Worm (Caenorhabditis elegans) whole organism, L3 larva: ENCODE measurements around the gene moa-1.

Source experiments
- R02D3.7 ChIP-seq: fragments of 150-350 bp; optimal IDR thresholded peaks from 2 replicates; lab custom pipeline; 2014; ENCODE audit warnings: missing biosample characterization, missing genetic modification characterization
- ZK546.5 ChIP-seq: sonication (generic microtip); optimal IDR thresholded peaks from 2 replicates; lab custom pipeline; 2017; ENCODE audit warnings: missing biosample characterization, missing genetic modification characterization
- ceh-16 ChIP-seq: sonication (generic microtip); optimal IDR thresholded peaks from 2 replicates; lab custom pipeline; 2017; ENCODE audit warnings: missing biosample characterization, missing genetic modification characterization
- ceh-28 ChIP-seq: fragments of 150-350 bp; optimal IDR thresholded peaks from 2 replicates; lab custom pipeline; 2014; ENCODE audit warnings: missing biosample characterization, missing genetic modification reagents, missing genetic modification characterization
- ceh-9 ChIP-seq: sonication (generic microtip); optimal IDR thresholded peaks from 2 replicates; lab custom pipeline; 2018; ENCODE audit warnings: missing biosample characterization, missing genetic modification characterization
- egl-27 ChIP-seq: sonication (generic microtip); optimal IDR thresholded peaks from 4 replicates; lab custom pipeline; 2017; ENCODE audit warnings: missing biosample characterization, missing genetic modification reagents, missing genetic modification characterization
- egl-5 ChIP-seq: fragments of 150-350 bp; optimal IDR thresholded peaks from 2 replicates; lab custom pipeline; 2017; ENCODE audit warnings: missing biosample characterization, missing genetic modification reagents, missing genetic modification characterization, inconsistent platforms
- elt-1 ChIP-seq: fragments of 150-350 bp; optimal IDR thresholded peaks from 2 replicates; lab custom pipeline; 2014; ENCODE audit warnings: missing biosample characterization, missing genetic modification characterization
- elt-2 ChIP-seq: sonication (generic microtip); optimal IDR thresholded peaks from 2 replicates; lab custom pipeline; 2016; ENCODE audit warnings: missing genetic modification reagents, mild to moderate bottlenecking, missing genetic modification characterization, missing compliant biosample characterization
- elt-3 ChIP-seq, 3 experiments: fragments of 150-350 bp in 1 of 3; sonication (generic microtip) in 2 of 3; optimal IDR thresholded peaks; 2 replicates in 2 of 3; 4 replicates in 1 of 3; lab custom pipeline; 2014 to 2017; ENCODE audit warnings: missing biosample characterization in 3 of 3, missing genetic modification characterization in 3 of 3
- fos-1 ChIP-seq: fragments of 150-350 bp; optimal IDR thresholded peaks from 2 replicates; lab custom pipeline; 2014; ENCODE audit warnings: missing biosample characterization, missing genetic modification characterization
- hmg-11 ChIP-seq: sonication (generic microtip); optimal IDR thresholded peaks from 2 replicates; lab custom pipeline; 2016; ENCODE audit warnings: missing genetic modification characterization, missing compliant biosample characterization
- jun-1 ChIP-seq: fragments of 150-350 bp; optimal IDR thresholded peaks from 2 replicates; lab custom pipeline; 2014; ENCODE audit warnings: missing biosample characterization, missing genetic modification reagents, missing genetic modification characterization
- lin-15B ChIP-seq: fragments of 150-350 bp; optimal IDR thresholded peaks from 2 replicates; lab custom pipeline; 2014; ENCODE audit warnings: missing biosample characterization, missing genetic modification characterization
- lin-39 ChIP-seq: fragments of 150-350 bp; optimal IDR thresholded peaks from 2 replicates; lab custom pipeline; 2018; ENCODE audit warnings: missing biosample characterization, missing genetic modification reagents, missing genetic modification characterization
- lsy-12 ChIP-seq: sonication (generic microtip); optimal IDR thresholded peaks from 2 replicates; lab custom pipeline; 2016; ENCODE audit warnings: mild to moderate bottlenecking, missing genetic modification characterization, missing compliant biosample characterization
- mdl-1 ChIP-seq: fragments of 150-350 bp; optimal IDR thresholded peaks from 2 replicates; lab custom pipeline; 2014; ENCODE audit warnings: missing biosample characterization, missing genetic modification characterization
- mml-1 ChIP-seq: fragments of 150-350 bp; sonication (generic microtip); optimal IDR thresholded peaks from 3 replicates; lab custom pipeline; 2014; ENCODE audit warnings: missing biosample characterization, missing genetic modification characterization
- nhr-11 ChIP-seq: fragments of 150-350 bp; optimal IDR thresholded peaks from 2 replicates; lab custom pipeline; 2014; ENCODE audit warnings: missing biosample characterization, missing genetic modification characterization
- nhr-23 ChIP-seq: fragments of 150-350 bp; optimal IDR thresholded peaks from 2 replicates; lab custom pipeline; 2014; ENCODE audit warnings: missing biosample characterization, missing genetic modification reagents, missing genetic modification characterization
- nhr-237 ChIP-seq: fragments of 150-350 bp; optimal IDR thresholded peaks from 2 replicates; lab custom pipeline; 2014; ENCODE audit warnings: missing biosample characterization, missing genetic modification characterization
- nhr-25 ChIP-seq: sonication (generic microtip); optimal IDR thresholded peaks from 2 replicates; lab custom pipeline; 2017; ENCODE audit warnings: missing biosample characterization, missing genetic modification characterization
- nhr-28 ChIP-seq: fragments of 150-350 bp; optimal IDR thresholded peaks from 2 replicates; lab custom pipeline; 2014; ENCODE audit warnings: missing biosample characterization, missing genetic modification characterization
- nhr-67 ChIP-seq: fragments of 150-350 bp; optimal IDR thresholded peaks from 2 replicates; lab custom pipeline; 2014; ENCODE audit warnings: missing biosample characterization, missing genetic modification characterization
- nhr-76 ChIP-seq: fragments of 150-350 bp; sonication (generic microtip); optimal IDR thresholded peaks from 5 replicates; lab custom pipeline; 2014; ENCODE audit warnings: missing biosample characterization, missing genetic modification characterization
- nhr-77 ChIP-seq: fragments of 150-350 bp; optimal IDR thresholded peaks from 2 replicates; lab custom pipeline; 2014; ENCODE audit warnings: missing biosample characterization, missing genetic modification characterization
- pha-4 ChIP-seq: fragments of 150-350 bp; optimal IDR thresholded peaks from 2 replicates; lab custom pipeline; 2014; ENCODE audit warnings: missing biosample characterization, missing genetic modification reagents, missing genetic modification characterization
- pqm-1 ChIP-seq: fragments of 150-350 bp; optimal IDR thresholded peaks from 2 replicates; lab custom pipeline; 2017; ENCODE audit warnings: missing biosample characterization, missing genetic modification characterization, inconsistent platforms
- sea-2 ChIP-seq: fragments of 150-350 bp; sonication (generic microtip); optimal IDR thresholded peaks from 4 replicates; lab custom pipeline; 2014; ENCODE audit warnings: missing biosample characterization, missing genetic modification reagents, missing genetic modification characterization
- snpc-4 ChIP-seq: fragments of 150-350 bp; optimal IDR thresholded peaks from 2 replicates; lab custom pipeline; 2014; ENCODE audit warnings: missing biosample characterization, missing genetic modification characterization
- unc-62 ChIP-seq: fragments of 150-350 bp; sonication (generic microtip); optimal IDR thresholded peaks from 4 replicates; lab custom pipeline; 2014; ENCODE audit warnings: missing biosample characterization, missing genetic modification reagents, missing genetic modification characterization
- zag-1 ChIP-seq: fragments of 150-350 bp; optimal IDR thresholded peaks from 2 replicates; lab custom pipeline; 2014; ENCODE audit warnings: missing biosample characterization, missing genetic modification characterization
- ztf-11 ChIP-seq: fragments of 150-350 bp; optimal IDR thresholded peaks from 2 replicates; lab custom pipeline; 2014; ENCODE audit warnings: missing biosample characterization, missing genetic modification characterization
- ztf-4 ChIP-seq: fragments of 150-350 bp; optimal IDR thresholded peaks from 2 replicates; lab custom pipeline; 2014; ENCODE audit warnings: missing biosample characterization, missing genetic modification characterization

The moa-1 gene

DNA sequence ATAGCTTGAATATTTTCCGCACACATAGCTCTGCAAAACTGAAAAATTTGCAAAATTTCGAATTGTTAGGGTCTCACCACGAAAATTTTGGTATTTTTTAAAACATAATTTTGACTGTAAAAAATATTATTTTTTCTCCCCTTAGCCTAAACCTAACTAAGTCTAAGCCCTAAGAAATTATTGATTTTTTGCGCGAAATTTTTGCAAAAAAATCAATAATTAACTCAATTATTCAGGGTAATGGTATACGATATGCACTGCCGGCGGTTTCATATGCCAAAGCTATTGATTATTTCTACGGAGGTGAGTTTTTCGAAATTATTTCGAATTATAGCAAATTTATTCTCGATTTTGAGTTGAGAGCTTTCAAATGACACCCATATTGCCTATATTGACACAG lies 31.5 kb upstream of the moa-1 start:
- peak; percentile 72 for TF ChIP-seq ceh-28 (tag; lab: Kevin White, UChicago)
- no peak for TF ChIP-seq egl-5 (tag; lab: Kevin White, UChicago)
- TF ChIP-seq, all 47 proteins: peak for 1

DNA sequence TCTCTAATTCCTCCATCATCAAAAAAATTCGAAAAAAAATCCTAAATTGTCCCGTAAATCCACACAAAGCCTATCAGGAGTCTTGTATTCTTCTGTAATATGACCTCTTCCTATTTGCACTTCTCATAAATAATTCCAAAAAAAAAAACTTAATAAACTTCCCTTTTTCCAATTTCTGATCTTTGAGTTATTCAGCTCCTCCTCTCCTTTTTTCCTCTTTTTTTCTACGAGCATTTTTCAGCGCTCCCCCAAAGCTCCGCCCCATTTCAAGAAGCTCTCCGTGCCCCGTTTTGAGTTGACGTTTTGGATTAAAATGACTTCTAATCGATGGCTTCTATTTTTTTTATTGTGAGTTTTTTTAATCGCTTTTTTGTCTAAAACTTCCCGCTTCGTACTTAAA lies 27.9 kb upstream of the moa-1 start, which contains the start of gene lgc-42:
Gene lgc-42, plus strand, starts transcription at position 301 of the 400 bp plus-strand sequence.
- TF ChIP-seq elt-3 (tag; optimal IDR thresholded peaks at IDR 0.05; lab: Kevin White, UChicago) (no peak), pqm-1 (tag; lab: Kevin White, UChicago) (no peak), jun-1 (tag; lab: Kevin White, UChicago) (no peak), lsy-12 (no peak), nhr-77 (tag; lab: Kevin White, UChicago) (no peak), hmg-11 (tag; lab: Kevin White, UChicago) (no peak)

DNA sequence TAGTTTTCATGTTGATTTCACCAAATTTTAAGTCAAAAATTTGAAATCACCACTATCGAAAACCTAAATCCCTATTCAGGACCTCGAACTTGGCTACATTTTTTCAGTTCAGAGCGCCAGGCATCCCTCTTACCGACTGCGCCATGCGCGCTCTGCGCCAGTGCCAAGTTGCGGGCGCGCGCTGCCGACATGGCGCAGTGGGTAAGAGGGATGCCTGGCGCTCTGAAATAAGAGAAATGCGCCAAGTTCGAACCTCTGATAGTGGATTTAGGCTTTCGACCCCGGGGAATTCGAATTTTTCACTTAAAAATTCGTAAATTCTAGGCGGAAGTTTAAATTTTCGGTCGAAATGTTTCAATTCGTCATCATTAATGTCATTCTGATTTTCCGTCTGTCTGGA lies 20.2 kb upstream of the moa-1 start:
- no peak for TF ChIP-seq ztf-4 (tag; lab: Kevin White, UChicago)
- TF ChIP-seq zag-1 (tag; lab: Kevin White, UChicago), result no peak
- no peak for TF ChIP-seq nhr-76 (tag; lab: Kevin White, UChicago)
- no peak for TF ChIP-seq elt-2 (tag; lab: Kevin White, UChicago)
- no peak for TF ChIP-seq jun-1 (tag; lab: Kevin White, UChicago)
- TF ChIP-seq ceh-16 (tag; lab: Kevin White, UChicago), result no peak
- TF ChIP-seq lin-39 (tag; lab: Kevin White, UChicago), result no peak
- no peak for TF ChIP-seq nhr-77 (tag; lab: Kevin White, UChicago)
- TF ChIP-seq nhr-11 (tag; lab: Kevin White, UChicago), result no peak
- TF ChIP-seq, all 47 proteins: peak for 0

DNA sequence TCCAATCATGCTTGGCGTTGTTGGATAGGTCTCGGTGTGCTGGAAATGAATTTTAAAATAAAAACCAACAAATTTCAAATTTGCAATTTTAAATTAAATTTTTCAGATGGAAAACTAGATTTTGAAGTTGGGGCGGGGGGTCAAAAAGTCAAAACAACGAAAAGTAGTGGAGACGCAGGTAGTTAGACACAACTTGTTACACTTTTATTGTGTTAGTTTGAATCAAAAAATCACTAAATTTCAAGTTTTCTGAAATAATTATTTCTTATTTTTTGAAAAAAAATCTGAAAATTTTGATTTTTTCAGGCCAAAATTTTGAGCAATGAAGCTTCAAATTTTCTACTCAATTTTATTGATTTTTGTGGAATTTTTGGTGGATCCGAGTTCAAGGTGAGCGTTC lies 18.0 kb upstream of the moa-1 start, which contains the start of gene Y39A3B.8:
Gene Y39A3B.8, plus strand, starts transcription at position 301 of the 400 bp plus-strand sequence.
- no peak for TF ChIP-seq zag-1 (tag; lab: Kevin White, UChicago)
- TF ChIP-seq snpc-4 (tag; lab: Kevin White, UChicago), result no peak
- TF ChIP-seq jun-1 (tag; lab: Kevin White, UChicago), result no peak
- no peak for TF ChIP-seq mml-1 (tag; lab: Kevin White, UChicago)
- TF ChIP-seq elt-1 (tag; lab: Kevin White, UChicago), result no peak
- no peak for TF ChIP-seq elt-2 (tag; lab: Kevin White, UChicago)
- TF ChIP-seq fos-1 (tag; lab: Kevin White, UChicago), result no peak
- no peak for TF ChIP-seq nhr-25
- no peak for TF ChIP-seq R02D3.7 (tag; lab: Kevin White, UChicago)
- TF ChIP-seq mdl-1 (tag; lab: Kevin White, UChicago), result no peak
- no peak for TF ChIP-seq egl-27 (tag; lab: Kevin White, UChicago)
- TF ChIP-seq nhr-237 (tag; lab: Kevin White, UChicago), result no peak
- TF ChIP-seq unc-62 (GFP tag; lab: Kevin White, UChicago), result no peak
- TF ChIP-seq ztf-11, result no peak
- no peak for TF ChIP-seq ceh-9 (tag; lab: Kevin White, UChicago)

DNA sequence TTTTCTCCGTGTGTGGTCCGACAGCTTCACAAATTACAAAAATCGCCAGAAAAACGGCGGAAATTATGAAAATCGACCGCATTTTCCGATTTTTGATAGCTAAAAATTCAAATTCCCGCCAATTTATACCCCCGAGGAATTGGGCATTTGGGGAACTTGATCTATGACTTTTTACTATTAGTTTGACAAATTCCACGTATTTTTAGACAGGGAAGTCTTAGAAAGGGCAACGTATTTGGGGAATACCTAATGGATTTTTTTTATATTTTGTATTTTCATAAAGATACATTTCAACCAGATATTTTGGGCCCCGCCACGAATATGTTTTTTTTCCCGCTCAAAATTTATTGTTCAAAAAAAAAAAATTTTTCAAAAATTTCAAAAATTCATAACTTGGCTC lies 15.2 kb upstream of the moa-1 start, which contains the start of gene Y39A3B.7:
Gene Y39A3B.7, minus strand, starts transcription at position 101 of the 400 bp plus-strand sequence.
- TF ChIP-seq nhr-23 (tag; lab: Kevin White, UChicago) (no peak), elt-2 (tag; lab: Kevin White, UChicago) (no peak), ZK546.5 (no peak), hmg-11 (tag; lab: Kevin White, UChicago) (no peak), pha-4 (tag; lab: Kevin White, UChicago) (no peak), fos-1 (tag; lab: Kevin White, UChicago) (no peak), nhr-25 (no peak), nhr-11 (tag; lab: Kevin White, UChicago) (no peak), nhr-28 (tag; lab: Kevin White, UChicago) (no peak), egl-5 (tag; lab: Kevin White, UChicago) (no peak), lin-15B (tag; lab: Kevin White, UChicago) (no peak), mdl-1 (tag; lab: Kevin White, UChicago) (no peak), nhr-67 (tag; lab: Kevin White, UChicago) (no peak), snpc-4 (tag; lab: Kevin White, UChicago) (no peak), sea-2 (no peak), ztf-11 (no peak), nhr-77 (tag; lab: Kevin White, UChicago) (no peak), zag-1 (tag; lab: Kevin White, UChicago) (no peak)
